Fruit fly (Drosophila melanogaster): ENCODE results near the gene CG13045.
A peak's percentile ranks its signal among the peaks of the same experiment; 100 is the strongest.

The CG13045 gene

dm6 chr3L:16309972-16310371 is 19.2 kb upstream of the CG13045 start (continued):
- no peak for TF ChIP-seq sens-2 (GFP tag; IDR thresholded peaks at IDR 0.05)
- TF ChIP-seq sisA (GFP tag; IDR thresholded peaks at IDR 0.05), result peak; percentile 21; the same call in 1 of the 2 replicates
- no peak for TF ChIP-seq esg (GFP tag; conservative IDR thresholded peaks at IDR 0.05)
- TF ChIP-seq CG18619 (GFP tag; optimal IDR thresholded peaks at IDR 0.05), result no peak
- no peak for TF ChIP-seq CG12659 (GFP tag; optimal IDR thresholded peaks at IDR 0.05)
- TF ChIP-seq jumu (GFP tag; optimal IDR thresholded peaks at IDR 0.05), result peak; percentile 21
- TF ChIP-seq Side (GFP tag; optimal IDR thresholded peaks at IDR 0.05), result no peak
- TF ChIP-seq CG7271 (tag; optimal IDR thresholded peaks at IDR 0.05), result no peak
- no peak for TF ChIP-seq Oli (tag; optimal IDR thresholded peaks at IDR 0.05)
- no peak for TF ChIP-seq CG6689 (GFP tag; IDR thresholded peaks at IDR 0.05)
- no peak for TF ChIP-seq Optix (GFP tag; IDR thresholded peaks at IDR 0.05)
- TF ChIP-seq twi (tag; optimal IDR thresholded peaks at IDR 0.05), result no peak
- TF ChIP-seq CG13624 (GFP tag; optimal IDR thresholded peaks at IDR 0.05), result no peak
- TF ChIP-seq stwl (tag; optimal IDR thresholded peaks at IDR 0.05), result no peak
- no peak for TF ChIP-seq CG14860 (GFP tag; IDR thresholded peaks at IDR 0.05; ENCODE audit: partially characterized antibody)
- TF ChIP-seq CG8089 (GFP tag; optimal IDR thresholded peaks at IDR 0.05), result no peak
- no peak for TF ChIP-seq CG8765 (GFP tag; IDR thresholded peaks at IDR 0.05)
- TF ChIP-seq rib (GFP tag; IDR thresholded peaks at IDR 0.05), result no peak
- no peak for TF ChIP-seq CG6254 (GFP tag; optimal IDR thresholded peaks at IDR 0.05)
- no peak for TF ChIP-seq CG9876 (GFP tag; optimal IDR thresholded peaks at IDR 0.05)
- no peak for TF ChIP-seq CG14441 (GFP tag; IDR thresholded peaks at IDR 0.05)
- TF ChIP-seq CG9932 (GFP tag; IDR thresholded peaks at IDR 0.05), result peak; percentile 75
- TF ChIP-seq zen (tag; optimal IDR thresholded peaks at IDR 0.05), result no peak
- no peak for TF ChIP-seq fd96Cb (tag; optimal IDR thresholded peaks at IDR 0.05)
- no peak for TF ChIP-seq CG18011 (GFP tag; optimal IDR thresholded peaks at IDR 0.05)
- TF ChIP-seq abd-A (tag; optimal IDR thresholded peaks at IDR 0.05), result no peak
- TF ChIP-seq jigr1 (GFP tag; IDR thresholded peaks at IDR 0.05), result no peak
- TF ChIP-seq CG31388 (GFP tag; optimal IDR thresholded peaks at IDR 0.05), result no peak
- no peak for TF ChIP-seq CG8478 (optimal IDR thresholded peaks at IDR 0.05)
- TF ChIP-seq sob (GFP tag; IDR thresholded peaks at IDR 0.05), result peak; percentile 46; the same call in 1 of the 2 replicates
- no peak for TF ChIP-seq CG1792 (GFP tag; optimal IDR thresholded peaks at IDR 0.05)
- TF ChIP-seq CG4820 (GFP tag; optimal IDR thresholded peaks at IDR 0.05), result no peak
- TF ChIP-seq da (GFP tag; optimal IDR thresholded peaks at IDR 0.05), result no peak
- no peak for TF ChIP-seq ind (GFP tag; optimal IDR thresholded peaks at IDR 0.05)
- TF ChIP-seq Myb (GFP tag; optimal IDR thresholded peaks at IDR 0.05), result peak; percentile 38
- no peak for TF ChIP-seq HLHmδ (GFP tag; optimal IDR thresholded peaks at IDR 0.05)
- TF ChIP-seq CG6813 (GFP tag; optimal IDR thresholded peaks at IDR 0.05), result no peak
- no peak for TF ChIP-seq z (GFP tag; IDR thresholded peaks at IDR 0.05)
- TF ChIP-seq zfh2 (GFP tag; optimal IDR thresholded peaks at IDR 0.05), result peak; percentile 76
- TF ChIP-seq Meics (GFP tag; optimal IDR thresholded peaks at IDR 0.05), result peak; percentile 30
- no peak for TF ChIP-seq toy (GFP tag; IDR thresholded peaks at IDR 0.05)
- TF ChIP-seq eve (GFP tag; optimal IDR thresholded peaks at IDR 0.05), result no peak
- no peak for TF ChIP-seq ham (GFP tag; IDR thresholded peaks at IDR 0.05)
- TF ChIP-seq CG18262 (tag; optimal IDR thresholded peaks at IDR 0.05), result no peak
- no peak for TF ChIP-seq CG34376 (GFP tag; optimal IDR thresholded peaks at IDR 0.05)
- TF ChIP-seq tin (GFP tag; optimal IDR thresholded peaks at IDR 0.05), result no peak
- TF ChIP-seq chinmo (GFP tag; IDR thresholded peaks at IDR 0.05; ENCODE audit: partially characterized antibody), result 0 out of 4 replicates have a peak, but pooled peaks have one; percentile 24
- no peak for TF ChIP-seq wor (GFP tag; IDR thresholded peaks at IDR 0.05)

Data from whole organism, embryonic.